Fruit fly (Drosophila melanogaster) whole organism, embryonic: Measurements from ENCODE around the gene Gclc.
A peak's percentile ranks its signal among the peaks of the same experiment; 100 is the strongest.

Experiments used
- Aef1 ChIP-seq: fragments of 200-800 bp; sonication (Bioruptor generic); IDR thresholded peaks from 3 replicates; pipeline ENCODE4 v1.3.6; 2022; ENCODE audit warnings: missing biosample characterization, missing genetic modification characterization
- BEAF-32 ChIP-seq: fragments of 200-800 bp; sonication (Bioruptor generic); optimal IDR thresholded peaks from 3 replicates; lab custom pipeline; 2017; ENCODE audit warnings: missing biosample characterization, missing genetic modification characterization, mild to moderate bottlenecking, moderate library complexity, missing genetic modification reagents
- CG10147 ChIP-seq: fragments of 200-800 bp; sonication (Bioruptor generic); optimal IDR thresholded peaks from 2 replicates; lab custom pipeline; 2019; ENCODE audit warnings: missing biosample characterization, mild to moderate bottlenecking, missing genetic modification characterization, moderate library complexity
- CG10321 ChIP-seq: fragments of 200-800 bp; sonication (Bioruptor generic); IDR thresholded peaks from 2 replicates; pipeline ENCODE4 v1.3.6; 2022; ENCODE audit warnings: missing biosample characterization, missing genetic modification characterization
- CG11093 ChIP-seq: fragments of 200-800 bp; sonication (Bioruptor generic); IDR thresholded peaks from 3 replicates; pipeline ENCODE4 v1.3.6; 2022; ENCODE audit warnings: missing biosample characterization, missing genetic modification characterization
- CG12659 ChIP-seq: fragments of 200-800 bp; sonication (Bioruptor generic); optimal IDR thresholded peaks from 3 replicates; lab custom pipeline; 2017; ENCODE audit warnings: mild to moderate bottlenecking, missing biosample characterization, missing genetic modification reagents, missing genetic modification characterization
- CG13296 ChIP-seq: fragments of 200-800 bp; sonication (Bioruptor generic); optimal IDR thresholded peaks from 3 replicates; lab custom pipeline; 2018; ENCODE audit warnings: missing biosample characterization, mild to moderate bottlenecking, missing genetic modification characterization
- CG15073 ChIP-seq: fragments of 200-800 bp; sonication (Bioruptor generic); optimal IDR thresholded peaks from 2 replicates; lab custom pipeline; 2016; ENCODE audit warnings: missing biosample characterization, missing genetic modification characterization
- CG1529 ChIP-seq: fragments of 200-800 bp; sonication (Bioruptor generic); optimal IDR thresholded peaks from 3 replicates; lab custom pipeline; 2018; ENCODE audit warnings: missing biosample characterization, missing genetic modification characterization
- CG15696 ChIP-seq: fragments of 200-800 bp; sonication (Bioruptor generic); optimal IDR thresholded peaks from 2 replicates; lab custom pipeline; 2019; ENCODE audit warnings: missing biosample characterization, mild to moderate bottlenecking, missing genetic modification characterization, moderate library complexity
- CG1603 ChIP-seq: fragments of 200-800 bp; sonication (Bioruptor generic); optimal IDR thresholded peaks from 2 replicates; lab custom pipeline; 2019; ENCODE audit warnings: missing biosample characterization, mild to moderate bottlenecking, missing genetic modification characterization, moderate library complexity
- CG16813 ChIP-seq: fragments of 200-800 bp; sonication (Bioruptor generic); IDR thresholded peaks from 3 replicates; pipeline ENCODE4 v1.3.6; 2022; ENCODE audit warnings: missing biosample characterization, missing genetic modification characterization; ENCODE audit not compliant: partially characterized antibody
- CG17361 ChIP-seq: fragments of 200-800 bp; sonication (Bioruptor generic); IDR thresholded peaks from 3 replicates; pipeline ENCODE4 v1.3.6; 2022; ENCODE audit warnings: missing biosample characterization, missing genetic modification characterization
- CG1792 ChIP-seq: fragments of 200-800 bp; sonication (Bioruptor generic); optimal IDR thresholded peaks from 2 replicates; lab custom pipeline; 2016; ENCODE audit warnings: missing biosample characterization, missing genetic modification characterization
- CG18011 ChIP-seq: fragments of 200-800 bp; sonication (Bioruptor generic); optimal IDR thresholded peaks from 2 replicates; lab custom pipeline; 2017; ENCODE audit warnings: missing biosample characterization, missing genetic modification characterization, mild to moderate bottlenecking, moderate library complexity, missing genotype
- CG3838 ChIP-seq: fragments of 200-800 bp; sonication (Bioruptor generic); optimal IDR thresholded peaks from 3 replicates; lab custom pipeline; 2016; ENCODE audit warnings: missing biosample characterization, missing genetic modification characterization
- CG7987 ChIP-seq: fragments of 200-800 bp; sonication (Bioruptor generic); optimal IDR thresholded peaks from 2 replicates; lab custom pipeline; 2018; ENCODE audit warnings: missing biosample characterization, mild to moderate bottlenecking, missing genetic modification characterization, moderate library complexity
- CG8290 ChIP-seq, 3 experiments: fragments of 200-800 bp; sonication (Bioruptor generic); optimal IDR thresholded peaks; 2 replicates each; lab custom pipeline; 2016 to 2019; ENCODE audit warnings: missing biosample characterization in 3 of 3, missing genetic modification characterization in 3 of 3, mild to moderate bottlenecking in 2 of 3, moderate library complexity in 1 of 3
- CG8765 ChIP-seq: fragments of 200-800 bp; sonication (Bioruptor generic); IDR thresholded peaks from 2 replicates; pipeline ENCODE4 v1.3.6; 2022; ENCODE audit warnings: missing biosample characterization, missing genetic modification characterization
- CTCF ChIP-seq: fragments of 200-800 bp; sonication (Bioruptor generic); optimal IDR thresholded peaks from 2 replicates; lab custom pipeline; 2017; ENCODE audit warnings: missing biosample characterization, mild to moderate bottlenecking, missing genetic modification characterization, moderate library complexity
- CkIIα-i1 ChIP-seq: fragments of 200-800 bp; sonication (Bioruptor generic); IDR thresholded peaks from 2 replicates; pipeline ENCODE4 v1.3.6; 2022; ENCODE audit warnings: missing biosample characterization, missing genetic modification characterization
- CrebB ChIP-seq: fragments of 200-800 bp; sonication (Bioruptor generic); optimal IDR thresholded peaks from 3 replicates; lab custom pipeline; 2018; ENCODE audit warnings: missing biosample characterization, mild to moderate bottlenecking, missing genetic modification characterization
- Dbx ChIP-seq: fragments of 200-800 bp; sonication (Bioruptor generic); IDR thresholded peaks from 3 replicates; pipeline ENCODE4 v1.3.6; 2022; ENCODE audit warnings: missing biosample characterization, missing genetic modification characterization
- E2f2 ChIP-seq: fragments of 200-800 bp; sonication (Bioruptor generic); IDR thresholded peaks from 2 replicates; pipeline ENCODE4 v1.3.6; 2022; ENCODE audit warnings: missing biosample characterization, missing genetic modification characterization
- Fer3 ChIP-seq: fragments of 200-800 bp; sonication (Bioruptor generic); optimal IDR thresholded peaks from 2 replicates; lab custom pipeline; 2018; ENCODE audit warnings: missing biosample characterization, mild to moderate bottlenecking, missing genetic modification characterization, moderate library complexity
- HLH4C ChIP-seq: fragments of 200-800 bp; sonication (Bioruptor generic); IDR thresholded peaks from 3 replicates; pipeline ENCODE4 v1.3.6; 2022; ENCODE audit warnings: missing biosample characterization, missing genetic modification characterization; ENCODE audit not compliant: partially characterized antibody
- HmgD ChIP-seq: fragments of 200-800 bp; sonication (Bioruptor generic); optimal IDR thresholded peaks from 3 replicates; lab custom pipeline; 2016; ENCODE audit warnings: missing biosample characterization, missing genetic modification characterization
- Hr3 ChIP-seq: fragments of 200-800 bp; sonication (Bioruptor generic); optimal IDR thresholded peaks from 3 replicates; lab custom pipeline; 2016; ENCODE audit warnings: missing biosample characterization, missing genetic modification characterization
- Hr39 ChIP-seq: fragments of >200 bp; optimal IDR thresholded peaks from 2 replicates; lab custom pipeline; 2017
- Hr78 ChIP-seq, 2 experiments: fragments of 200-800 bp in 1 of 2; fragments of >200 bp in 1 of 2; sonication (Bioruptor generic) in 1 of 2; optimal IDR thresholded peaks; 2 replicates each; lab custom pipeline; 2017 to 2019; ENCODE audit warnings: missing biosample characterization in 2 of 2, missing genetic modification characterization in 2 of 2, mild to moderate bottlenecking in 1 of 2, moderate library complexity in 1 of 2
- Hsf ChIP-seq: fragments of 200-800 bp; sonication (Bioruptor generic); optimal IDR thresholded peaks from 3 replicates; lab custom pipeline; 2016; ENCODE audit warnings: missing biosample characterization, missing genetic modification characterization
- Meics ChIP-seq: fragments of 200-800 bp; sonication (Bioruptor generic); optimal IDR thresholded peaks from 2 replicates; lab custom pipeline; 2017; ENCODE audit warnings: missing biosample characterization, mild to moderate bottlenecking, missing genetic modification characterization
- NC2α ChIP-seq: fragments of 200-800 bp; sonication (Bioruptor generic); optimal IDR thresholded peaks from 2 replicates; lab custom pipeline; 2016; ENCODE audit warnings: missing biosample characterization, missing genetic modification characterization
- Opbp ChIP-seq: fragments of 200-800 bp; sonication (Bioruptor generic); IDR thresholded peaks from 3 replicates; pipeline ENCODE4 v1.3.6; 2022; ENCODE audit warnings: missing biosample characterization, missing genetic modification characterization; ENCODE audit not compliant: partially characterized antibody
- Side ChIP-seq: fragments of 200-800 bp; sonication (Bioruptor generic); optimal IDR thresholded peaks from 2 replicates; lab custom pipeline; 2016; ENCODE audit warnings: missing biosample characterization, missing genetic modification characterization
- abd-A ChIP-seq: fragments of 200-800 bp; sonication (Bioruptor generic); optimal IDR thresholded peaks from 3 replicates; lab custom pipeline; 2019; ENCODE audit warnings: missing biosample characterization, mild to moderate bottlenecking, missing genetic modification characterization, moderate library complexity
- ara ChIP-seq: fragments of 200-800 bp; sonication (Bioruptor generic); IDR thresholded peaks from 2 replicates; pipeline ENCODE4 v1.3.6; 2022; ENCODE audit warnings: missing biosample characterization, missing genetic modification characterization
- bcd ChIP-seq: fragments of 200-800 bp; sonication (Bioruptor generic); optimal IDR thresholded peaks from 2 replicates; lab custom pipeline; 2017; ENCODE audit warnings: missing biosample characterization, mild to moderate bottlenecking, missing genetic modification characterization
- chn ChIP-seq: fragments of 200-800 bp; sonication (Bioruptor generic); optimal IDR thresholded peaks from 2 replicates; lab custom pipeline; 2016; ENCODE audit warnings: missing biosample characterization, missing genetic modification characterization
- corto ChIP-seq: fragments of 200-800 bp; sonication (Bioruptor generic); optimal IDR thresholded peaks from 2 replicates; lab custom pipeline; 2016; ENCODE audit warnings: missing biosample characterization, mild to moderate bottlenecking, missing genetic modification characterization, moderate library complexity
- fd64A ChIP-seq: fragments of 200-800 bp; sonication (Bioruptor generic); optimal IDR thresholded peaks from 3 replicates; lab custom pipeline; 2018; ENCODE audit warnings: missing biosample characterization, mild to moderate bottlenecking, missing genetic modification characterization
- nerfin-1 ChIP-seq: fragments of 200-800 bp; sonication (Bioruptor generic); optimal IDR thresholded peaks from 3 replicates; lab custom pipeline; 2019; ENCODE audit warnings: missing biosample characterization, mild to moderate bottlenecking, missing genetic modification characterization, moderate library complexity
- prd ChIP-seq, 3 experiments: fragments of >200 bp in 2 of 3; fragments of 200-800 bp in 1 of 3; sonication (Bioruptor generic) in 1 of 3; optimal IDR thresholded peaks in 2 of 3; IDR thresholded peaks in 1 of 3; 2 replicates in 2 of 3; 3 replicates in 1 of 3; pipeline versions ENCODE4 v1.3.6 to Lab custom; 2017 to 2022; ENCODE audit warnings: missing biosample characterization in 1 of 3, missing genetic modification characterization in 1 of 3
- run ChIP-seq: fragments of 200-800 bp; sonication (Bioruptor generic); optimal IDR thresholded peaks from 3 replicates; lab custom pipeline; 2018; ENCODE audit warnings: missing biosample characterization, mild to moderate bottlenecking, missing genetic modification characterization
- sc ChIP-seq, 3 experiments: fragments of >200 bp in 2 of 3; fragments of 200-800 bp in 1 of 3; sonication (Bioruptor generic) in 1 of 3; optimal IDR thresholded peaks; 2 replicates in 2 of 3; 3 replicates in 1 of 3; lab custom pipeline; 2017; ENCODE audit warnings: mild to moderate bottlenecking in 1 of 3, missing biosample characterization in 1 of 3, missing genetic modification characterization in 1 of 3, missing genetic modification reagents in 1 of 3
- sens ChIP-seq: fragments of 200-800 bp; sonication (Bioruptor generic); peaks from one replicate; lab custom pipeline; 2016; ENCODE audit warnings: missing biosample characterization, missing genetic modification characterization
- seq ChIP-seq: fragments of 200-800 bp; sonication (Bioruptor generic); IDR thresholded peaks from 2 replicates; pipeline ENCODE4 v1.3.6; 2022; ENCODE audit warnings: missing biosample characterization, missing genetic modification characterization
- so ChIP-seq: fragments of 200-800 bp; sonication (Bioruptor generic); IDR thresholded peaks from 3 replicates; pipeline ENCODE4 v1.3.6; 2022; ENCODE audit warnings: missing biosample characterization, missing genetic modification characterization
- ssp ChIP-seq: fragments of 200-800 bp; sonication (Bioruptor generic); IDR thresholded peaks from 2 replicates; pipeline ENCODE4 v1.3.6; 2022; ENCODE audit warnings: missing biosample characterization, missing genetic modification characterization
- zf30C ChIP-seq: fragments of 200-800 bp; sonication (Bioruptor generic); optimal IDR thresholded peaks from 3 replicates; lab custom pipeline; 2018; ENCODE audit warnings: missing biosample characterization, mild to moderate bottlenecking, missing genetic modification characterization

The Gclc gene

DNA sequence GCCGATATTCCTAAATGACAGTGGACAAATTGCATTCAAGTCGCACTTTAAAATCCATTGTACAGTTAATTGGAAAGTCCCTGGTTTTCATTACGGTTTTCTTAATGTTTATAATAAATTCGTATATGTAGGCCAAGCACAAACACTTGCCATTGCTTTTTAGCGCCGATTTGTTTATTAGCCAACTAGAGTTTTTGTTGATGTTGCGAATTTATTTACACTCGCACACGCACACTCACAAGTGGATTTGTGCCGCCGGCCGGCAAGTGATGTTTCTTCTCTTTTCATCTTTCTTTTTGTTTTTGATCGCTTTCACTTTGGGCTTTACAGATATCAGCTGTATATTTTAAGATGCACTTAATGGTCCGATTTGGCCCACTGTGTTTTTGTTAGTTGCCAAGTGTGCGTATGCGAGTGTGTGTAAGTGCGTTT, 58.6 kb downstream of the Gclc start (continued):
- TF ChIP-seq prd (optimal IDR thresholded peaks at IDR 0.05; lab: Kevin White, UChicago) = no peak
- TF ChIP-seq prd (GFP tag; IDR thresholded peaks at IDR 0.05; lab: Robert Waterston, UW) = peak; percentile 72
- TF ChIP-seq abd-A = no peak
- no peak for TF ChIP-seq CG7987 (GFP tag; lab: Kevin White, UChicago)
- no peak for TF ChIP-seq zf30C (GFP tag; lab: Kevin White, UChicago)
- TF ChIP-seq Side (GFP tag; lab: Kevin White, UChicago) = peak; percentile 81
- no peak for TF ChIP-seq CkIIα-i1 (GFP tag; lab: Robert Waterston, UW)
- TF ChIP-seq BEAF-32 (GFP tag; lab: Kevin White, UChicago) = no peak
- TF ChIP-seq ssp (GFP tag; lab: Robert Waterston, UW) = peak; percentile 46
- TF ChIP-seq CG11093 = peak; percentile 60; the same call in 1 of the 3 replicates
- peak; percentile 66 for TF ChIP-seq CG1529
- no peak for TF ChIP-seq CTCF (GFP tag; lab: Kevin White, UChicago)
- TF ChIP-seq Aef1 (GFP tag; lab: Robert Waterston, UW) = peak; percentile 30; the same call in 2 of the 3 replicates
- TF ChIP-seq Hr39 (lab: Kevin White, UChicago) = no peak
- TF ChIP-seq CG10321 = no peak
- TF ChIP-seq corto (GFP tag; lab: Kevin White, UChicago) = no peak
- no peak; the same call in 1 of the 2 replicates for TF ChIP-seq E2f2 (GFP tag; lab: Robert Waterston, UW)
- peak; percentile 93 for TF ChIP-seq sens (GFP tag; lab: Kevin White, UChicago)
- peak; percentile 41; the same call in 1 of the 2 replicates for TF ChIP-seq seq
- peak; percentile 84 for TF ChIP-seq Hsf (GFP tag; lab: Kevin White, UChicago)
- TF ChIP-seq nerfin-1 (tag; lab: Kevin White, UChicago) = peak; percentile 15
- no peak for TF ChIP-seq ara
- TF ChIP-seq Hr78 (GFP tag; optimal IDR thresholded peaks at IDR 0.05; lab: Kevin White, UChicago) = no peak
- peak; percentile 92 for TF ChIP-seq CG17361
- peak; percentile 79 for TF ChIP-seq CG12659
- TF ChIP-seq NC2α (GFP tag; lab: Kevin White, UChicago) = peak; percentile 44
- TF ChIP-seq Hr3 (GFP tag; lab: Kevin White, UChicago) = peak; percentile 64
- TF ChIP-seq CG16813 = no peak
- peak; percentile 58 for TF ChIP-seq CG13296 (GFP tag; lab: Kevin White, UChicago)
- peak; percentile 86 for TF ChIP-seq Meics
- TF ChIP-seq CG18011 (GFP tag; lab: Kevin White, UChicago) = peak; percentile 45
- TF ChIP-seq so (GFP tag; lab: Robert Waterston, UW) = peak; percentile 13; the same call in 1 of the 3 replicates
- no peak; the same call in 2 of the 3 replicates for TF ChIP-seq Dbx (GFP tag; lab: Robert Waterston, UW)
- peak; percentile 36 for TF ChIP-seq Fer3 (tag; lab: Kevin White, UChicago)
- TF ChIP-seq fd64A (GFP tag; lab: Kevin White, UChicago) = no peak
- peak; percentile 40 for TF ChIP-seq CG8290 (GFP tag; optimal IDR thresholded peaks at IDR 0.05; lab: Kevin White, UChicago)
- no peak for TF ChIP-seq CG8290 (tag; optimal IDR thresholded peaks at IDR 0.05; lab: Kevin White, UChicago)
- TF ChIP-seq run (tag; lab: Kevin White, UChicago) = no peak
- no peak for TF ChIP-seq Opbp
- TF ChIP-seq CG8765 = no peak
- TF ChIP-seq CG15696 (tag; lab: Kevin White, UChicago) = peak; percentile 67
- no peak for TF ChIP-seq sc (optimal IDR thresholded peaks at IDR 0.05; lab: Kevin White, UChicago)
- peak; percentile 46 for TF ChIP-seq sc (GFP tag; optimal IDR thresholded peaks at IDR 0.05; lab: Kevin White, UChicago)
- TF ChIP-seq CG1792 (GFP tag; lab: Kevin White, UChicago) = peak; percentile 28
- TF ChIP-seq CG10147 (GFP tag; lab: Kevin White, UChicago) = peak; percentile 55
- no peak for TF ChIP-seq CG15073
- TF ChIP-seq chn (GFP tag; lab: Kevin White, UChicago) = peak; percentile 30
- TF ChIP-seq CG3838 (GFP tag; lab: Kevin White, UChicago) = no peak
- TF ChIP-seq CG1603 (tag; lab: Kevin White, UChicago) = no peak
- peak; percentile 77 for TF ChIP-seq bcd (GFP tag; lab: Kevin White, UChicago)
- TF ChIP-seq HLH4C (GFP tag; lab: Robert Waterston, UW) = no peak
- no peak for TF ChIP-seq CrebB (tag; lab: Kevin White, UChicago)
- peak; percentile 59 for TF ChIP-seq HmgD (GFP tag; lab: Kevin White, UChicago)
